Fruit fly (Drosophila melanogaster): ENCODE data around the gene unc-13.

dm6 chr4:958093-958649 is 46.0 kb upstream of the unc-13 start, which contains the start of gene 4E-T:
- peak; percentile 3 for TF ChIP-seq Sox14 (GFP tag; optimal IDR thresholded peaks at IDR 0.05)
- no peak for TF ChIP-seq Smox (GFP tag; optimal IDR thresholded peaks at IDR 0.05)
- TF ChIP-seq CG3919 (GFP tag; optimal IDR thresholded peaks at IDR 0.05), result no peak
- no peak for TF ChIP-seq pdm3 (GFP tag; optimal IDR thresholded peaks at IDR 0.05)
- no peak for TF ChIP-seq fd59A (GFP tag; optimal IDR thresholded peaks at IDR 0.05)
- no peak for TF ChIP-seq spab (GFP tag; optimal IDR thresholded peaks at IDR 0.05)
- TF ChIP-seq Ets21C (GFP tag; optimal IDR thresholded peaks at IDR 0.05), result no peak
- no peak for TF ChIP-seq CG6854 (GFP tag; optimal IDR thresholded peaks at IDR 0.05)
- no peak for TF ChIP-seq CG7368 (GFP tag; optimal IDR thresholded peaks at IDR 0.05)
- TF ChIP-seq CG34406 (GFP tag; optimal IDR thresholded peaks at IDR 0.05), result no peak

Data from whole organism, prepupa.